Comparison of ENCODE assay signal across 1 worm cellular context in the genomic region with DNA sequence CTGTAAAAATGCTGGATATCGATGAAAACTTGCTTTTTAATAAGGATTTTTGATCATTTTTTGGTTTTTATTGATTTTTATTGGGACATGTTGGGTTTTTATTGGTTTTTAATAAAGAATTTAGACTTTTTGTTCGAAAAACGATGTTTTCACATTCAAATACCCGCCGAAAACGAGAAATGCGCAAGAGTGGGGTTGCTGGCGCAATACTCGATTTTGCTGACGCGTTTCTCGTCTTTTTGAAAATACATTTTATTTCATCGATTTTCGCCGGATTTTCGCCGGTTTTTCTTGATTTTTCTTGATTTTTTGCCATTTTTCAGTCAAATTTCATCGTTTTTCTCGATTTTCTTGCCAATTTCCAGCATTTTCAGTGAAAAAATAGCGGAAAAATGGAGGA.
TF ChIP-seq lines count a peak whose summit lies in the region.

A gene (plus strand): TSS at position 375 of the 400 bp plus-strand sequence.

TF ChIP-seq in whole organism, L1 larva, 84 proteins besides CTCF, POLR2A, EP300 and RAD21 (continued from another document):
- TF ChIP-seq pax-3 (tag; optimal IDR thresholded peaks at IDR 0.05; lab: Kevin White, UChicago) (peak; percentile 71), hlh-4 (tag; optimal IDR thresholded peaks at IDR 0.05; lab: Kevin White, UChicago) (no peak), nhr-84 (tag; optimal IDR thresholded peaks at IDR 0.05; lab: Kevin White, UChicago) (no peak), lir-3 (tag; optimal IDR thresholded peaks at IDR 0.05; lab: Kevin White, UChicago; ENCODE audit: poor library complexity) (no peak), zip-4 (GFP tag; optimal IDR thresholded peaks at IDR 0.05; lab: Kevin White, UChicago) (peak; percentile 77), ceh-63 (GFP tag; optimal IDR thresholded peaks at IDR 0.05; lab: Kevin White, UChicago) (no peak), mdl-1 (tag; optimal IDR thresholded peaks at IDR 0.05; lab: Kevin White, UChicago) (peak in 1 of 2 experiments; percentile 71), jun-1 (tag; optimal IDR thresholded peaks at IDR 0.05; lab: Kevin White, UChicago) (peak; percentile 79), nhr-20 (tag; optimal IDR thresholded peaks at IDR 0.05; lab: Kevin White, UChicago) (peak; percentile 84), sptf-1 (tag; optimal IDR thresholded peaks at IDR 0.05; lab: Kevin White, UChicago) (no peak), nhr-71 (tag; optimal IDR thresholded peaks at IDR 0.05; lab: Kevin White, UChicago) (peak; percentile 90), lin-14 (GFP tag; optimal IDR thresholded peaks at IDR 0.05; lab: Kevin White, UChicago) (peak; percentile 78), lin-15B (tag; optimal IDR thresholded peaks at IDR 0.05; lab: Kevin White, UChicago) (peak; percentile 70), unc-86 (tag; optimal IDR thresholded peaks at IDR 0.05; lab: Kevin White, UChicago) (peak; percentile 84), C16A3.4 (tag; optimal IDR thresholded peaks at IDR 0.05; lab: Kevin White, UChicago) (peak; percentile 76), lin-39 (tag; optimal IDR thresholded peaks at IDR 0.05; lab: Kevin White, UChicago) (peak; percentile 92), skn-1 (tag; optimal IDR thresholded peaks at IDR 0.05; lab: Kevin White, UChicago) (peak; percentile 79), unc-30 (tag; optimal IDR thresholded peaks at IDR 0.05; lab: Kevin White, UChicago) (no peak), nhr-85 (tag; lab: Kevin White, UChicago) (peak; percentile 94), unc-98 (GFP tag; IDR thresholded peaks at IDR 0.05; lab: Robert Waterston, UW) (no peak), efl-3 (GFP tag; optimal IDR thresholded peaks at IDR 0.05; lab: Kevin White, UChicago) (peak; percentile 23), ceh-90 (tag; optimal IDR thresholded peaks at IDR 0.05; lab: Kevin White, UChicago) (no peak), fkh-10 (GFP tag; optimal IDR thresholded peaks at IDR 0.05; lab: Kevin White, UChicago) (peak; percentile 55), irx-1 (tag; optimal IDR thresholded peaks at IDR 0.05; lab: Kevin White, UChicago) (peak; percentile 84), unc-130 (tag; optimal IDR thresholded peaks at IDR 0.05; lab: Kevin White, UChicago) (peak; percentile 91), nhr-11 (tag; optimal IDR thresholded peaks at IDR 0.05; lab: Kevin White, UChicago) (peak; percentile 71), tbx-2 (tag; optimal IDR thresholded peaks at IDR 0.05; lab: Kevin White, UChicago) (peak; percentile 85)
